Worm (Caenorhabditis elegans) whole organism, L3 larva: Measurements from ENCODE around the gene csn-5.
A peak's percentile ranks its signal among the peaks of the same experiment; 100 is the strongest.

Experiments
- ama-1 ChIP-seq: fragments of 150-350 bp; optimal IDR thresholded peaks from 2 replicates; lab custom pipeline; 2018
- ceh-16 ChIP-seq: sonication (generic microtip); optimal IDR thresholded peaks from 2 replicates; lab custom pipeline; 2017; ENCODE audit warnings: missing biosample characterization, missing genetic modification characterization
- ceh-28 ChIP-seq: fragments of 150-350 bp; optimal IDR thresholded peaks from 2 replicates; lab custom pipeline; 2014; ENCODE audit warnings: missing biosample characterization, missing genetic modification reagents, missing genetic modification characterization
- elt-3 ChIP-seq, 3 experiments: fragments of 150-350 bp in 1 of 3; sonication (generic microtip) in 2 of 3; optimal IDR thresholded peaks; 2 replicates in 2 of 3; 4 replicates in 1 of 3; lab custom pipeline; 2014 to 2017; ENCODE audit warnings: missing biosample characterization in 3 of 3, missing genetic modification characterization in 3 of 3
- nhr-25 ChIP-seq: sonication (generic microtip); optimal IDR thresholded peaks from 2 replicates; lab custom pipeline; 2017; ENCODE audit warnings: missing biosample characterization, missing genetic modification characterization
- ztf-11 ChIP-seq: fragments of 150-350 bp; optimal IDR thresholded peaks from 2 replicates; lab custom pipeline; 2014; ENCODE audit warnings: missing biosample characterization, missing genetic modification characterization

The csn-5 gene

DNA sequence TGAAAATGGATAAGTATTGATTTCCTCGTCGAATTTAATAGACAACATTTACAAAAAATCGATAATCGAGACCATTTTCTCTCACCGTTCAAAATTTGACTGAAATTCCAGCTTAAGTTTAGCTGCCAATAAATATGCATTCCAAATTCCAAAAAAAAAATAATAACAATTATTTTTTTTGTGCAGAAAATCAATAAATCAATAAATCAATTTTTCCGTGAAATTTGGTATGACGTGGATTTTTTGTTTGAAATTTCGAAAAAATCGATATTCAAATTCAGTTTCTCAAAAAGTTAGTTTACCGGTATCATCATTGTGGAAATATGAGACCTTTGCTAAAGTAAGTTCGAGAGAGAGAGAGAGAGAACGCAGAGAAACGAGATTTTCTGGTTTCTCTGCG, 35.7 kb downstream of the csn-5 start, which contains the start of gene C55C3.3:
Gene C55C3.3, plus strand, starts transcription at position 274 of the 400 bp plus-strand sequence.
- TF ChIP-seq ama-1 (lab: Kevin White, UChicago), result no peak
- TF ChIP-seq ceh-28 (tag; lab: Kevin White, UChicago), result peak; percentile 97
- no peak for TF ChIP-seq ztf-11 (tag; lab: Kevin White, UChicago)
- TF ChIP-seq, all 47 proteins: peak for 1

DNA sequence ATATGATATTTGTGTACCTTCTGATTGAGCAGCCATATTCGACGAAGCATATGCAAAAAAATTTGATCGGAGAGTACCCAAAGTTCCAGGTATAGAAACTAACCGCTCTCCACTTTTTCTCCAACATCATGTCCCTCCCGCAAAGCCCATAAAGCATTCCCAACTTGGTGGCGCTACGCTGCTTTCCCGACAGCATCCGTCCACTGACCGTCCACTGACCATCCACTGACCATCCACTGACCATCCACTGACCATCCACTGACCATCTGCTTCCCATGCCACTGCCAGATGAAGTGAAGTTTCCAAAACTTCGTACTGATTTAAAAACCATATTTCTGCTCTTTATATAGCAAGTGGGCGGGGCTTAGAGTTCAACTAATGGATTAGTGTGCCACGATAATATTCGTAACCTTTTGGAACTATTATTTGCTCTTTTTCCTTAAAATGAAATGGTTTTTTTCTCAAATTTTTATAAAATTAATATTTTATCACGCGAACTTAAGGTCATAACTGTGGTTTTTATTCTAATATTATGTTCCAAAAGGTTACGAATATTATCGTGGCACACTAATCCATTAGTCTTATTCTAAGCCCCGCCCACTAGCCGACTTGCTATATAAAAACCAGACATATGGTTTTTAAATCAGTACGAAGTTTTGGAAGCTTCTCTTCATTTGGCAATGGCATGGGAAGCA, 41.2 kb downstream of the csn-5 start, which contains the start of gene C55C3.8:
Gene C55C3.8, plus strand, starts transcription at position 645 of the 695 bp plus-strand sequence.
- TF ChIP-seq elt-3 (tag; optimal IDR thresholded peaks at IDR 0.05; lab: Kevin White, UChicago), result no peak

DNA sequence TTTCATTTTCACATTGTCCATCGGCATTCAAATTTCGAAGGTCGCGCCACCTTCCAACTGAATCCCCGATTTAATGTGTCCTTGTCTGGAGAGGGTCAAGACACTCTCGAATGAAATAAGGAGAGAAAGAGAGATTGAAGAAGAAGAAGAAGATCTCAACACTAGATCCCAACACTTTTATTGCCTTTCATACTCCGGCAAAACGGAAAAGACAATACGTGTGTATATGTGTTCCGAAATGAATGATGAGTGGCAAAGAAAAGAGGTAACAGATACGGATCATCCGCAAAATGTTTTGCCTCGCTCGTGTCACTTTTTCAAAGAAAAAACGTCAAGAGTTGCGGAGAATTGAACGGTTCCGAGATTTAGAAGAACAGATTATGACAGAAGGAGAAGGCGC, 51.0 kb downstream of the csn-5 start:
- TF ChIP-seq ceh-16 (tag; lab: Kevin White, UChicago), result no peak
- TF ChIP-seq nhr-25, result peak; percentile 64
- TF ChIP-seq, all 47 proteins: peak for 1
